Worm (Caenorhabditis elegans): ENCODE data around the gene clec-231.
"Not testable (repeated sequence)": the region's sequence is repeated elsewhere in the genome, so short reads cannot be mapped to it uniquely, and the experiment has no call there.

clec-231 gene

DNA sequence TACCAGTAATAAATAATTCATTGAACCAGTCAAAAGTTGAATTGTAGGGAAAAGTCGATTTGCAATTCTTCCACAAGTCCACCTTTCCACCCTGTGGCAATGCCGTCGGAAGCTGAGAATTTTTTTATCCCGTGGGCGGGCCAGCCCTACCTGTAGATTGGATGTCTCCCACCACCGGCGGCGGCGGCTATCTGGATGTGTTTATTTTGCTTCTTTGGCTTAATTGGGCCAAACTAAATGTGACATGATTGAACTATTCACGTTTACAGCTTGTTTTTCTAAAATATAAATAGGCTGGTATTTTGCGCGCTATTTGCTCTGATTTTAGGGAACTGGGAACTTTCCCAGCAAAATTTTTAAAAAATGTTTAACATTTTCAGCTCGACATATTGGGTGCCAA, 6.0 kb downstream of the clec-231 start, which contains the start of gene wrt-8:
wrt-8 (minus strand) TSS at position 101 of the 400 bp plus-strand sequence.
- no peak for TF ChIP-seq ref-1 (GFP tag; conservative IDR thresholded peaks at IDR 0.05)
- no peak for TF ChIP-seq flt-1 (GFP tag; IDR thresholded peaks at IDR 0.05)
- no peak for TF ChIP-seq cog-1 (tag; optimal IDR thresholded peaks at IDR 0.05)
- no peak for TF ChIP-seq ztf-29 (GFP tag; IDR thresholded peaks at IDR 0.05)
- no peak for TF ChIP-seq med-1 (GFP tag; optimal IDR thresholded peaks at IDR 0.05; ENCODE audit: insufficient read depth)
- no peak for TF ChIP-seq klf-2 (GFP tag; conservative IDR thresholded peaks at IDR 0.05)
- no peak for TF ChIP-seq ztf-23 (GFP tag; IDR thresholded peaks at IDR 0.05)
- no peak for TF ChIP-seq tab-1 (GFP tag; IDR thresholded peaks at IDR 0.05)
- no peak for TF ChIP-seq T22C8.4 (GFP tag; IDR thresholded peaks at IDR 0.05)

DNA sequence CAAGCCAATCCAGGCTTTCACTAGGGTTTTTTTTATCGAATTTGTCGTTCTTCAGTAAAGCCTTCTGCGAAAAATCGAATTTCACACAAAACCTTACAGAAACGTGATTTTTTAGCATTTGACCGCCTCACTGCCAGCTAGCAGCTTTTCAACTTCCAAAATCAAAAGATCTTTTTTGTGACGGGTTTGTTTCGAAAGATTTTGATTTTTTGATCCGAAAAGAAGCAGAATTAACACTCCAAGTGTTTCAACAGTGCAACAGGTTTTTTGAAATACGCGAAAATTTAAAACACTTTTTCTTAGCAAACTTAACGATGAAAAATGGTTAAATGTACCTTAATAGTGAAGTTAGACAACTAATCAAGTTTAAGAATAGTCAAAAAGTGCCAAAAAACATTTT, 9.1 kb downstream of the clec-231 start, which contains the start of gene clec-229:
clec-229 (minus strand) TSS at position 101 of the 400 bp plus-strand sequence.
- TF ChIP-seq klf-2 (GFP tag; conservative IDR thresholded peaks at IDR 0.05) (no peak), ref-1 (GFP tag; conservative IDR thresholded peaks at IDR 0.05) (no peak), med-1 (GFP tag; optimal IDR thresholded peaks at IDR 0.05; ENCODE audit: insufficient read depth) (no peak), flt-1 (GFP tag; IDR thresholded peaks at IDR 0.05) (no peak), cog-1 (tag; optimal IDR thresholded peaks at IDR 0.05) (no peak), tab-1 (GFP tag; IDR thresholded peaks at IDR 0.05) (no peak), ztf-29 (GFP tag; IDR thresholded peaks at IDR 0.05) (no peak), ztf-23 (GFP tag; IDR thresholded peaks at IDR 0.05) (no peak), T22C8.4 (GFP tag; IDR thresholded peaks at IDR 0.05) (no peak)

DNA sequence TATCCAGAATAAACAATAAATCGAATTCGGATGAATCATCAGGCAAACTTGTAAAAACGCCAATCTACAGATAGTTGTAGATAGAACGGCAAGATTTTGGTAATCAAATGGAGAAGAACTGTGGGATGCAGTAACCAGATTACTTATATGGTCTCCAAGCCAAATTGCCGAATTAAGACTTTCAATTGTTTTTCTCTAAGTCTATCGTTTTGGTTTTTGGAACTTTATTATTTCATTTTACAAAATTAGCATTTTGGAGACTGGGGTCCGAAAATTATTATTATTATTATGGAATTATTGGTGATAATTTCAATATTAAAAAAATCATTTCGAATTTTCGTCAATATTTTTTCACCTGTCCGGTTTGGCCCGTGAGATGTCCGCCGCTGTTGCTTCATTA, 11.2 kb downstream of the clec-231 start, which contains the start of gene clec-228:
clec-228 (minus strand) TSS at position 101 of the 400 bp plus-strand sequence.
- TF ChIP-seq klf-2 (GFP tag; conservative IDR thresholded peaks at IDR 0.05) (no peak), flt-1 (GFP tag; IDR thresholded peaks at IDR 0.05) (no peak), ztf-29 (GFP tag; IDR thresholded peaks at IDR 0.05) (no peak), cog-1 (tag; optimal IDR thresholded peaks at IDR 0.05) (no peak), ztf-23 (GFP tag; IDR thresholded peaks at IDR 0.05) (no peak), T22C8.4 (GFP tag; IDR thresholded peaks at IDR 0.05) (no peak), med-1 (GFP tag; optimal IDR thresholded peaks at IDR 0.05; ENCODE audit: insufficient read depth) (no peak), tab-1 (GFP tag; IDR thresholded peaks at IDR 0.05) (no peak), ref-1 (GFP tag; conservative IDR thresholded peaks at IDR 0.05) (no peak)

DNA sequence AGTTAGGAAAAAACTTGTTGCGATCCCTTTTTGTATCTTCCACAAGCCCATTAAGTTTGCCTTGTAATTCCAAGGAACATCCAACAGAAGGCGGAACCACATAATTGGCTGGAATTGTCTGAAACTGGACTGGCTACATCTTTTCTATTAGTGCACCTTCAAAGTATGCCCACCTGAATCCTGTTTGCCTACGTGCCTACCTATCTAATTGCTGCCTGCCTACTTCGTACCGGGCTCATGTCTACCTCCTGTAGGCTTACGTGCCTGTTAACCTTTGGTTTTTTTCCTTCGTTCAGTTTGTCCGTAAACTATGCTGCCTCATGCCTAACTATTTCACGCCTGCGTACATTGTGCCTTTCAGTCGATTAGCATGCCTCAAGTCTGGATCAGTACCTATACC, 13.1 kb downstream of the clec-231 start, which contains the start of gene wrt-7:
wrt-7 (minus strand) TSS at position 101 of the 400 bp plus-strand sequence.
- no peak for TF ChIP-seq tab-1 (GFP tag; IDR thresholded peaks at IDR 0.05)
- no peak for TF ChIP-seq cog-1 (tag; optimal IDR thresholded peaks at IDR 0.05)
- no peak for TF ChIP-seq ref-1 (GFP tag; conservative IDR thresholded peaks at IDR 0.05)
- TF ChIP-seq T22C8.4 (GFP tag; IDR thresholded peaks at IDR 0.05): no peak
- TF ChIP-seq med-1 (GFP tag; optimal IDR thresholded peaks at IDR 0.05; ENCODE audit: insufficient read depth): no peak
- no peak for TF ChIP-seq klf-2 (GFP tag; conservative IDR thresholded peaks at IDR 0.05)
- TF ChIP-seq ztf-29 (GFP tag; IDR thresholded peaks at IDR 0.05): no peak
- no peak for TF ChIP-seq flt-1 (GFP tag; IDR thresholded peaks at IDR 0.05)
- no peak for TF ChIP-seq ztf-23 (GFP tag; IDR thresholded peaks at IDR 0.05)

DNA sequence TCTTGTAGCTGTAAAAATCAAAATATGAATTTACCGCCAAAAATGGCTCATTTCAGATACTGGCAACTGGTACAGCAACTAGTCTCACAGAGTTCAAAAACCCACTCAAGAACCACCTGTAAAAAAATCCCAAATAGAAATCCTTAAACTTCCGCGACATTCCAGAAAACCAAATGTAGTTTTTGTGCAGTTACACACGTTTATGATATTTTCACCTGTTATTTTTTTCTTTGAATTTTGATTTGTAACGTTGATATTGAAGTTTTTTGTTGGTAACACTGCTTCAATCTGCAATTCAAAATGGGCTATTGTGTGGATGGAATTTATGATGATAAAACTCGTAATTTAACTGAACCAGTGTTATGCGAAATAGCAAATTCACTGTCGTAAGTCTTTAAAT, 17.7 kb downstream of the clec-231 start, which contains the start of gene srw-113:
srw-113 (plus strand) TSS at position 301 of the 400 bp plus-strand sequence.
- no peak for TF ChIP-seq flt-1 (GFP tag; IDR thresholded peaks at IDR 0.05)
- TF ChIP-seq klf-2 (GFP tag; conservative IDR thresholded peaks at IDR 0.05): no peak
- TF ChIP-seq cog-1 (tag; optimal IDR thresholded peaks at IDR 0.05): no peak
- TF ChIP-seq med-1 (GFP tag; optimal IDR thresholded peaks at IDR 0.05; ENCODE audit: insufficient read depth): no peak
- no peak for TF ChIP-seq ztf-23 (GFP tag; IDR thresholded peaks at IDR 0.05)
- TF ChIP-seq ztf-29 (GFP tag; IDR thresholded peaks at IDR 0.05): no peak

DNA sequence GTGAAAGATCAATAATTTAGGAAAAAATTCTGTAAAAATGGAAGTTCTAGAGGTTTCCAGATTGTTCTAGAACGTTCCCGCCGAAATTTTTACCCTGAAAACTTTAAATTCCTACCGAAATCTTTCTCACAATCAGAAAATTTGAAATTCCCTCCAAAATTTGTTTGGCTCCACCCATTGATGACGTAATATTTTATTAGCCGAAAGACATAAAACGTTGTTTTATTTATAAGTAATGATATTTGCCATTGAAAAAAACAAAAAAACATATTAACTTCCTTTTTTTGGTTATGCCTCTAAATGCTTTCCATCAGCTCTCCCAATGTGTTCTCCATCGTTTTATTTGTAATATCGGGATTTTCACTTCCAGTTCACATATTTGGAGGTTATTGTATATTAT, 20.2 kb downstream of the clec-231 start, which contains the start of gene srh-295:
srh-295 (plus strand) TSS at position 301 of the 400 bp plus-strand sequence.
- TF ChIP-seq med-1 (GFP tag; optimal IDR thresholded peaks at IDR 0.05; ENCODE audit: insufficient read depth) (no peak), ref-1 (GFP tag; conservative IDR thresholded peaks at IDR 0.05) (no peak)

DNA sequence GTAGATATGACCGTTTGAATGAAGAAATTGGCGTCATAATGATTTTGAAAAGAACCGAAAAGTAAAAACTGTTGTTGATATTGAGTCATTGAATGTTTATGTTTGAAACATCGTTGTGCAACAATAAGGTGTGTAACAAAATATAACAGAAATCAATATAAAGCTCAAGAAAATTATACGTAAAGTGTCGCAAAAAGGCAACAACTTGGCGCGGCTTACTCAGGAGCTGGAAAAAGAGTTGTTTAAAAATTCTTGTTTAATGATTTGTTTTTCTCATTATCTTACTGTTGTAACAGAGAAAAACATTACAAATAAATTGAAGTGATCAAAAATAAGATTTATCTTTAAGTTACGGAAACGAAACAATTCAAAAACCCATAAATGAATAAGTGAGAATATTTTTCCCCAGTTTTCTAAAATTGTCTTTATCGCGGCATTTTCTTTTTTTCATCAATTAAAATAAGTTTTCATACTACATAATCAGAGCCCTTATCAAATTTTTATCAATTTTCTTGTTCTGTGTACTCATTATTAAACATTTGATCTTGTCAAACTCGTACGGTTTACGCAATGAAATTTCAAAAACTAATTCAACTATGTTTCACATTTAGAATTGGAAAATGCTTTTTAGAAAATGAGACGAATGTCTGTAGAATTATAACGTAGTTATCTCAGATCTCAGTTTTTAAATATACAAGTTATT, 22.6 kb downstream of the clec-231 start, which contains the start of gene ZK1037.6:
ZK1037.6 (minus strand) TSS at position 51 of the 703 bp plus-strand sequence.
- TF ChIP-seq ztf-29 (GFP tag; IDR thresholded peaks at IDR 0.05) (no peak), flt-1 (GFP tag; IDR thresholded peaks at IDR 0.05) (no peak), T22C8.4 (GFP tag; IDR thresholded peaks at IDR 0.05) (no peak), ref-1 (GFP tag; conservative IDR thresholded peaks at IDR 0.05) (no peak), cog-1 (tag; optimal IDR thresholded peaks at IDR 0.05) (no peak), med-1 (GFP tag; optimal IDR thresholded peaks at IDR 0.05; ENCODE audit: insufficient read depth) (no peak), klf-2 (GFP tag; conservative IDR thresholded peaks at IDR 0.05) (no peak), ztf-23 (GFP tag; IDR thresholded peaks at IDR 0.05) (no peak), tab-1 (GFP tag; IDR thresholded peaks at IDR 0.05) (no peak)

DNA sequence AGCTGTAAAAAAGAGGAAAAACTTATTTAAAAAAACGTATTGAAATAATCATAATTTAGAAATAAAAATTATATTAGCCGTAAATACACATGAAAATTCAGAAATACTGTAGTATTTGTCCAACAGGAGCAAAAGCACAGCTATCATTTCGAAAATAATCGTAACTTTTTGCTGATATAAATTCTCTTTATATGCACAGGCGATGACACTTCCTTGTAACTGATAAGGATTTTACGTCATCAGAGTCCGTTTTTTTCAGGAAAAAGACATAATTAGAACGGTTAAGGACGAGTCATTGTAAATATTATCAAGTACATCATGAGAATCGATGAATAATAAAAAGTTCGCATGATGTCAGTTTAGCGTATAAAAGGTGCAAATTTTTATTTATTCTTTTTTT, 27.1 kb downstream of the clec-231 start:
- no peak for TF ChIP-seq ref-1 (GFP tag; conservative IDR thresholded peaks at IDR 0.05)
- no peak for TF ChIP-seq cog-1 (tag; optimal IDR thresholded peaks at IDR 0.05)
- TF ChIP-seq ztf-29 (GFP tag; IDR thresholded peaks at IDR 0.05): no peak
- no peak for TF ChIP-seq tab-1 (GFP tag; IDR thresholded peaks at IDR 0.05)
- TF ChIP-seq med-1 (GFP tag; optimal IDR thresholded peaks at IDR 0.05; ENCODE audit: insufficient read depth): no peak
- no peak for TF ChIP-seq T22C8.4 (GFP tag; IDR thresholded peaks at IDR 0.05)
- TF ChIP-seq ztf-23 (GFP tag; IDR thresholded peaks at IDR 0.05): no peak
- no peak for TF ChIP-seq flt-1 (GFP tag; IDR thresholded peaks at IDR 0.05)
- TF ChIP-seq klf-2 (GFP tag; conservative IDR thresholded peaks at IDR 0.05): no peak

DNA sequence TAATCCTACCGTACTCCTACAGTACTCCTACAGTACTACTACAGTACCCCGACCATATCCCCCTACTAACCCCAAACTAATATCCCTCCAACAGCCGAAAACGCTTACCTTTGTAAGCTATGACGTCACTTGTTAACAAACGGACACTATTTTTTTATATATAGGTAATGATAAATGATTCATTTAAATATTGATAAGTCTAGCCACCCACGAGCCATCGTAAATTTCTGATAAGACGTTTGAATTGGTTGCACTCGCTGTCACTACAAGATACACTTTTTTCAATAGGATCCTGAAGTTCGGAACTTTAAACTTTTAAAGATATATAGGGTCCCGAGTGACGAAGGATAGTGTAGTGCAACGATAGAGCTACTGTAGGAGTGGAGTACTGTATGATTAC, 27.9 kb downstream of the clec-231 start, which contains the start of gene nhr-247:
nhr-247 (plus strand) TSS at position 330 of the 400 bp plus-strand sequence.
- TF ChIP-seq ztf-29, tab-1, T22C8.4 (GFP tag; IDR thresholded peaks at IDR 0.05): not testable (repeated sequence)

All from whole organism, midembryonic.